Worm (Caenorhabditis elegans): Measurements from ENCODE around the gene cnc-2.

Gene cnc-2

DNA sequence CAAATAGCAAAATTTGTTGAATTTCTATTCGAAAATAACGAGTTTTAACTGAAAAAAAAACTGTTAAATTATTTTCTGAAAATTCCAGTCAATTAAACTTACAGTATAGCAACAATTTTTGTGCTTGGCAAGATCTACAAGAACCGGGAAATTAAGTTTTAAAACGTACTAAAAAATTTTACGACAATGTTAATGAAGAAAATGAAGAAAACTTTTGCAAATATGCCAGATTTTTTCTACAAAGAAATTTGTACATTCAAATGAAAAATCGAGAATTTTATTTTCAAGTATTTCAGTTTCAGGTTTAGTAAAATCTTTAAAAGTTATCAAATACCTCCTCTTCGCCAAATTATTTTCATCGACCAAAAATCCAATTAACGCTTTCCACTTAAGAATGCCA lies 7.9 kb downstream of the cnc-2 start, which contains the start of gene cnc-11:
TSS of gene cnc-11 (plus strand) at position 301 of the 400 bp plus-strand sequence.
- TF ChIP-seq pax-3 (tag; optimal IDR thresholded peaks at IDR 0.05) = no peak
- no peak for TF ChIP-seq swsn-7 (tag; optimal IDR thresholded peaks at IDR 0.05)
- no peak for TF ChIP-seq alr-1 (tag; optimal IDR thresholded peaks at IDR 0.05; ENCODE audit: borderline replicate concordance)
- no peak for TF ChIP-seq ceh-90 (tag; optimal IDR thresholded peaks at IDR 0.05)
- TF ChIP-seq lir-3 (tag; optimal IDR thresholded peaks at IDR 0.05; ENCODE audit: poor library complexity) = no peak
- no peak for TF ChIP-seq ces-1 (GFP tag; optimal IDR thresholded peaks at IDR 0.05)
- no peak for TF ChIP-seq mab-9 (GFP tag; IDR thresholded peaks at IDR 0.05)
- no peak for TF ChIP-seq nhr-237 (tag; optimal IDR thresholded peaks at IDR 0.05)
- TF ChIP-seq aly-2 (tag; optimal IDR thresholded peaks at IDR 0.05) = no peak
- no peak for TF ChIP-seq skn-1 (tag; optimal IDR thresholded peaks at IDR 0.05)
- TF ChIP-seq pqm-1 (tag; optimal IDR thresholded peaks at IDR 0.05) = no peak
- TF ChIP-seq ceh-82 (tag; optimal IDR thresholded peaks at IDR 0.05) = no peak
- TF ChIP-seq mdl-1 (tag; optimal IDR thresholded peaks at IDR 0.05) = no peak
- TF ChIP-seq rnt-1 (tag; optimal IDR thresholded peaks at IDR 0.05) = no peak
- TF ChIP-seq nhr-20 (tag; optimal IDR thresholded peaks at IDR 0.05) = no peak
- no peak for TF ChIP-seq dsc-1 (tag; optimal IDR thresholded peaks at IDR 0.05)
- no peak for TF ChIP-seq C16A3.4 (tag; optimal IDR thresholded peaks at IDR 0.05)
- TF ChIP-seq nhr-19 (GFP tag; conservative IDR thresholded peaks at IDR 0.05) = no peak
- no peak for TF ChIP-seq nhr-90 (tag; optimal IDR thresholded peaks at IDR 0.05; ENCODE audit: poor library complexity)
- TF ChIP-seq fkh-8 (tag; optimal IDR thresholded peaks at IDR 0.05) = no peak

- no peak for TF ChIP-seq aly-2 (tag; optimal IDR thresholded peaks at IDR 0.05)
- peak; percentile 37 for TF ChIP-seq tbx-2 (tag; optimal IDR thresholded peaks at IDR 0.05)
- TF ChIP-seq rnt-1 (tag; optimal IDR thresholded peaks at IDR 0.05) = no peak
- no peak for TF ChIP-seq hlh-4 (tag; optimal IDR thresholded peaks at IDR 0.05)
- no peak for TF ChIP-seq sup-37 (GFP tag; optimal IDR thresholded peaks at IDR 0.05)
- TF ChIP-seq unc-62 (GFP tag; optimal IDR thresholded peaks at IDR 0.05) = no peak
- TF ChIP-seq nhr-20 (tag; optimal IDR thresholded peaks at IDR 0.05) = peak; percentile 65
- no peak for TF ChIP-seq snpc-4 (tag; optimal IDR thresholded peaks at IDR 0.05)
- TF ChIP-seq Y116A8C.19 (tag; optimal IDR thresholded peaks at IDR 0.05; ENCODE audit: borderline replicate concordance) = no peak
- peak; percentile 84 for TF ChIP-seq lin-14 (GFP tag; optimal IDR thresholded peaks at IDR 0.05)
- TF ChIP-seq unc-130 (tag; optimal IDR thresholded peaks at IDR 0.05) = peak; percentile 24
- no peak for TF ChIP-seq nhr-28 (tag; optimal IDR thresholded peaks at IDR 0.05)
- no peak for TF ChIP-seq mab-9 (GFP tag; IDR thresholded peaks at IDR 0.05)
- no peak for TF ChIP-seq fkh-8 (tag; optimal IDR thresholded peaks at IDR 0.05)
- TF ChIP-seq C04F5.9 (tag; optimal IDR thresholded peaks at IDR 0.05) = no peak
- TF ChIP-seq ets-5 (GFP tag; IDR thresholded peaks at IDR 0.05) = no peak
- no peak for TF ChIP-seq unc-86 (tag; optimal IDR thresholded peaks at IDR 0.05)
- TF ChIP-seq nhr-85 (tag) = peak; percentile 89
- TF ChIP-seq nhr-76 (tag; optimal IDR thresholded peaks at IDR 0.05) = no peak
- TF ChIP-seq nhr-84 (tag; optimal IDR thresholded peaks at IDR 0.05) = no peak
- TF ChIP-seq grh-1 (GFP tag; IDR thresholded peaks at IDR 0.05) = peak; percentile 92
- TF ChIP-seq nhr-77 (tag; optimal IDR thresholded peaks at IDR 0.05) = no peak
- no peak for TF ChIP-seq unc-98 (GFP tag; IDR thresholded peaks at IDR 0.05)
- no peak for TF ChIP-seq lin-15B (tag; optimal IDR thresholded peaks at IDR 0.05)
- TF ChIP-seq swsn-7 (tag; optimal IDR thresholded peaks at IDR 0.05) = no peak
- TF ChIP-seq lin-35 (GFP tag; optimal IDR thresholded peaks at IDR 0.05) = no peak
- TF ChIP-seq irx-1 (tag; optimal IDR thresholded peaks at IDR 0.05) = no peak
- no peak for TF ChIP-seq sox-4 (tag; optimal IDR thresholded peaks at IDR 0.05)
- TF ChIP-seq snu-23 (GFP tag; optimal IDR thresholded peaks at IDR 0.05) = peak; percentile 44
- peak; percentile 54 for TF ChIP-seq nhr-71 (tag; optimal IDR thresholded peaks at IDR 0.05)
- TF ChIP-seq lsy-2 (tag; optimal IDR thresholded peaks at IDR 0.05) = peak in 1 of 2 experiments; percentile 23
- no peak for TF ChIP-seq vab-15 (tag; optimal IDR thresholded peaks at IDR 0.05)
- peak in 4 of 6 experiments; percentile 43 to 84 (median 58) for TF ChIP-seq elt-3 (tag; optimal IDR thresholded peaks at IDR 0.05)
- TF ChIP-seq mdl-1 (tag; optimal IDR thresholded peaks at IDR 0.05) = no peak
- TF ChIP-seq nhr-11 (tag; optimal IDR thresholded peaks at IDR 0.05) = no peak
- TF ChIP-seq nhr-19 (GFP tag; conservative IDR thresholded peaks at IDR 0.05) = peak; percentile 44
- no peak for TF ChIP-seq efl-1 (optimal IDR thresholded peaks at IDR 0.05)
- TF ChIP-seq efl-1 (GFP tag; optimal IDR thresholded peaks at IDR 0.05 in 1 of 2) = peak in 1 of 2 experiments; percentile 58
- no peak for TF ChIP-seq nhr-237 (tag; optimal IDR thresholded peaks at IDR 0.05)
- TF ChIP-seq blmp-1 (tag; optimal IDR thresholded peaks at IDR 0.05) = peak; percentile 7
- TF ChIP-seq nhr-90 (tag; optimal IDR thresholded peaks at IDR 0.05; ENCODE audit: poor library complexity) = peak; percentile 42
These were observed 11.2 kb downstream of the cnc-2 start, which contains the start of gene R09B5.11 for ce11 chrV:1438832-1439231. TSS of gene R09B5.11 (plus strand) at chrV:1439205.

Data from whole organism, L1 larva.